Worm (Caenorhabditis elegans) whole organism, mixed stage, embryonic: ENCODE results near the gene K09F6.3.

Experiments used
- ces-1 ChIP-seq: fragments of 150-350 bp; optimal IDR thresholded peaks from 2 replicates; lab custom pipeline; 2014; ENCODE audit warnings: missing biosample characterization, missing genetic modification reagents, missing genetic modification characterization
- cnd-1 ChIP-seq: fragments of 200-800 bp; sonication (Bioruptor generic); optimal IDR thresholded peaks from 2 replicates; lab custom pipeline; 2018; ENCODE audit warnings: mild to moderate bottlenecking, missing genetic modification characterization, missing compliant biosample characterization
- elt-3 ChIP-seq: fragments of 150-350 bp; optimal IDR thresholded peaks from 2 replicates; lab custom pipeline; 2014; ENCODE audit warnings: missing biosample characterization, missing genetic modification characterization
- mab-5 ChIP-seq: fragments of 150-350 bp; optimal IDR thresholded peaks from 2 replicates; lab custom pipeline; 2014; ENCODE audit warnings: missing biosample characterization, missing genetic modification characterization
- nhr-237 ChIP-seq: fragments of 150-350 bp; optimal IDR thresholded peaks from 2 replicates; lab custom pipeline; 2014; ENCODE audit warnings: missing biosample characterization, missing genetic modification characterization
- pha-4 ChIP-seq: fragments of 150-350 bp; optimal IDR thresholded peaks from 2 replicates; lab custom pipeline; 2018; ENCODE audit warnings: missing biosample characterization, missing genetic modification reagents, missing genetic modification characterization
- snpc-4 ChIP-seq: fragments of 150-350 bp; optimal IDR thresholded peaks from 2 replicates; lab custom pipeline; 2014; ENCODE audit warnings: missing biosample characterization, missing genetic modification characterization
- unc-62 ChIP-seq: fragments of 150-350 bp; optimal IDR thresholded peaks from 2 replicates; lab custom pipeline; 2014; ENCODE audit warnings: missing biosample characterization, missing genetic modification reagents, missing genetic modification characterization
- ztf-11 ChIP-seq: fragments of 150-350 bp; optimal IDR thresholded peaks from 2 replicates; lab custom pipeline; 2014; ENCODE audit warnings: missing biosample characterization, missing genetic modification characterization

DNA sequence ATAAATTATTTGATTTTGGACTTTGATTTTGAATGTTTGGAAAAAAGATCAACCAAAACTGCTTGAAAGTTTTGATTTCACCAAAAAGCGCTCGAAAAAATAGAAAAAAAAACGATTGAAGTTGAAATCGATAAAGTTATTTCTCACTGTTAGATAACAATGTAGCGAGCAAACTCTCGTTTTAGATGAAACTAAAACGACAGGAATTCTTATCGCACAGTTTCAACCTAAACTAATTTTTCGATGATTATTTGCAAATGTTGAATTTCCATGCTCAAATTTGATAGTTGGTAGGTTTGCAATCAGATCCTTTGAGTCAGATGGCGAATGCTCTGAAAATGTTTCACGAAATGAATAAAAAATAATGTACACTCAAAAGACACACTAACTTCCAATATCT lies 37.6 kb downstream of the K09F6.3 start:
- no peak for TF ChIP-seq cnd-1 (tag; lab: Kevin White, UChicago)
- TF ChIP-seq ces-1 (GFP tag; lab: Kevin White, UChicago), result no peak
- no peak for TF ChIP-seq mab-5 (tag; lab: Kevin White, UChicago)
- no peak for TF ChIP-seq ztf-11
- no peak for TF ChIP-seq nhr-237 (tag; lab: Kevin White, UChicago)
- TF ChIP-seq snpc-4 (tag; lab: Kevin White, UChicago), result no peak
- no peak for TF ChIP-seq unc-62 (GFP tag; lab: Kevin White, UChicago)
- no peak for TF ChIP-seq elt-3
- TF ChIP-seq pha-4 (tag; lab: Kevin White, UChicago), result no peak
